Worm (Caenorhabditis elegans) whole organism, late embryonic: ENCODE results near the gene ndua-12.

Experiments
- ama-1 ChIP-seq: fragments of 150-350 bp; optimal IDR thresholded peaks from 2 replicates; lab custom pipeline; 2014
- ceh-9 ChIP-seq: sonication (generic microtip); optimal IDR thresholded peaks from 2 replicates; lab custom pipeline; 2016; ENCODE audit warnings: mild to moderate bottlenecking, missing genetic modification characterization, inconsistent platforms, missing compliant biosample characterization
- pax-1 ChIP-seq: fragments of 150-350 bp; optimal IDR thresholded peaks from 2 replicates; lab custom pipeline; 2014; ENCODE audit warnings: missing biosample characterization, missing genetic modification characterization
- pha-4 ChIP-seq: fragments of 150-350 bp; optimal IDR thresholded peaks from 2 replicates; lab custom pipeline; 2018; ENCODE audit warnings: missing biosample characterization, missing genetic modification reagents, missing genetic modification characterization
- ref-2 ChIP-seq: sonication (generic microtip); optimal IDR thresholded peaks from 2 replicates; lab custom pipeline; 2016; ENCODE audit warnings: missing genetic modification characterization, missing compliant biosample characterization
- unc-86 ChIP-seq: sonication (generic microtip); optimal IDR thresholded peaks from 2 replicates; lab custom pipeline; 2016; ENCODE audit warnings: missing genetic modification characterization, missing compliant biosample characterization

DNA sequence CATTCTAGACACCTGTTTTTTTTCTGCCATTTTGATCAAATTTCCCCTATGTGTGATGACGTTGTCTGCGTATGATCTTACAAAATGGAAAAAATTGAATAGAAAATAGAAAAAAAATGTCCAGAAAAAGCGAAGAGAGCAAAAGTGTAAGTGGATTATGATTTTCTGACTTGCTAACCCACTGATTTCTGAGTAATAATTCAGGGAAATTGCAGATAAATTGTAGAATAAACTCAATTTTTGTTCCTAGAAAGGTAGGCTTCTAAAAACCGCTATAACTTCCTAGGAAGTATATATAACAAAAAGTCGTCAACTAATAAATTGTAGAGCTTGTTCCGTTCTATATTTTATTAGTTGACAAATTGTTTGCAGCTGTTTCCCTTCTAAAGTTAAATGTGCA is 15.0 kb upstream of the ndua-12 start:
- no peak for TF ChIP-seq ama-1
- TF ChIP-seq ref-2 (tag; lab: Kevin White, UChicago), result no peak
- TF ChIP-seq ceh-9 (tag; lab: Kevin White, UChicago), result no peak
- no peak for TF ChIP-seq unc-86 (tag; lab: Kevin White, UChicago)
- no peak for TF ChIP-seq pha-4 (tag; lab: Kevin White, UChicago)
- TF ChIP-seq pax-1, result no peak
